Fruit fly (Drosophila melanogaster): ENCODE data around the gene CG14820.

Gene CG14820

DNA sequence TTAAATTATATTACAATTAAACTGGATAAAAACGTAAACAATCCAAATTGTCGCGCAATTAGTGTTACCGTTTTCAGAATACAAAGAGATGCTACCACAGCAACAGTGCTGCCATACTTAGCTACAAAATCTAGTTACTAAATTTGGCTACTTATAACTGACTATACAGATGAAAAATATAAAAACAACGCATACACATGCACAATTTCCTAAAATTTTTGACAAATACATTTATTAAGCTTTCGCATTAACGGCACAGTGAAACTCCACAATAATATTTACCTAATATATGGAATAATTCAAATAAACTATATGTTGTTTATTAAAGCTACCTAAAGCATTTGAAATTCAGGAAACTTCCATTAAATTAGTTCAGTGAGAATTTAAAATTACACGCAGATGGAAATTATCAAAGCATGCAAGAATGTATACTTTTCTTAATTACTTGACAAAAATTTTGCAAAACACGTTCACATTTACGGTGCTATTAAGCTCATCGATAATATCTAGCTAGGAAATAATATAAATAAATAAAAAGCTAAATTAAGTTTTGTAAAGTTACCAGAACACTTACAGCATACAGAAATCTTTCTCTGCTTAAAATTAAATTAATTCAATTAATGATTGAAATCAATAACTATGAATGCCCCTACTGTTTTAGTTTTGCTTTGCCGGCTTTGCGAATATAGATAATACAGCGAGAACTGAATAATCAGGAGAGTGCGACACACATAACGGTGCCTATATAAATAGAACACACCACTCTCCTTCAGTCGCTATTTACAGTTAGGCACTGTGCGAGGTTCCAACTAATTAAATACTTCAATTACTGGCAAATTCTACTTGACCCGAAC lies 36.5 kb downstream of the CG14820 start, which contains the start of the genes Mis12 and CG9953 (continued):
- TF ChIP-seq CG10631 (GFP tag; optimal IDR thresholded peaks at IDR 0.05), result peak; percentile 44
- peak; percentile 23 for TF ChIP-seq cyc (GFP tag; optimal IDR thresholded peaks at IDR 0.05)
- no peak for TF ChIP-seq fkh (GFP tag; optimal IDR thresholded peaks at IDR 0.05)
- peak; percentile 61 for TF ChIP-seq CG15336 (GFP tag; IDR thresholded peaks at IDR 0.05)
- TF ChIP-seq Met (GFP tag; optimal IDR thresholded peaks at IDR 0.05), result no peak
- TF ChIP-seq CG31627 (GFP tag; optimal IDR thresholded peaks at IDR 0.05), result peak; percentile 42
- no peak for TF ChIP-seq CG11762 (GFP tag; optimal IDR thresholded peaks at IDR 0.05; ENCODE audit: insufficient read depth)
- TF ChIP-seq OdsH (GFP tag; optimal IDR thresholded peaks at IDR 0.05), result peak; percentile 32
- TF ChIP-seq Sox102F (GFP tag; optimal IDR thresholded peaks at IDR 0.05), result no peak
- no peak for TF ChIP-seq ss (GFP tag; optimal IDR thresholded peaks at IDR 0.05)
- TF ChIP-seq svp (GFP tag), result peak; percentile 80
- no peak for TF ChIP-seq dsx (GFP tag; optimal IDR thresholded peaks at IDR 0.05; ENCODE audit: poor library complexity, severe bottlenecking)
- TF ChIP-seq Gug (GFP tag; IDR thresholded peaks at IDR 0.05), result peak; percentile 27; the same call in 1 of the 2 replicates
- TF ChIP-seq CG6792 (GFP tag; optimal IDR thresholded peaks at IDR 0.05), result peak; percentile 23
- peak; percentile 28 for TF ChIP-seq Sox15 (GFP tag; optimal IDR thresholded peaks at IDR 0.05)
- no peak for TF ChIP-seq CG6854 (GFP tag; optimal IDR thresholded peaks at IDR 0.05)
- TF ChIP-seq CG16779 (tag; optimal IDR thresholded peaks at IDR 0.05), result no peak
- TF ChIP-seq Eip78C (GFP tag), result peak; percentile 86
- peak; percentile 48 for TF ChIP-seq lz (GFP tag; optimal IDR thresholded peaks at IDR 0.05)
- no peak for TF ChIP-seq vri (GFP tag; optimal IDR thresholded peaks at IDR 0.05)
- TF ChIP-seq Blimp-1 (GFP tag; optimal IDR thresholded peaks at IDR 0.05), result no peak
- peak; percentile 67 for TF ChIP-seq CG32006 (GFP tag; optimal IDR thresholded peaks at IDR 0.05)
- TF ChIP-seq Hr38 (GFP tag; optimal IDR thresholded peaks at IDR 0.05), result no peak

DNA sequence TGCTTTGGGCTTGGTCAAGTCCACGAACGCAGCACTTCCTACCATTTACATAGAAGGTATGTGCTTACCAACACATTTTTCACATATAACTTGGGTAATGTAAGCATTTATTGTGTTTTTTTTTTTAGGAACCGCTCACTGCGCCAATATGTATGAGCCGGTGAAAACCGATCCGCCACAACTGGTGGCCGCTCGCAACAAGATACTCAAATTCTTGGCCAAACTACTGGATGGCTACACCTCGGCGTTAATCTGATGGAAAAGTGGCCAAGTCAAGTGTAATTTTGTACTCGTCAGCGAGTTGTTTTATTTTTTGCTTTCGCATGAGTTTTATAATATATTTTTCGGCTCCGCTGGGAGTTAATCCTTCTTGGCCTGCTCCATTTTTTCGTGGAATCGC lies 38.6 kb downstream of the CG14820 start:
- TF ChIP-seq spab (GFP tag; optimal IDR thresholded peaks at IDR 0.05) (no peak), CG4318 (GFP tag; optimal IDR thresholded peaks at IDR 0.05) (no peak), Hr4 (GFP tag; optimal IDR thresholded peaks at IDR 0.05) (no peak), Eip75B (GFP tag; optimal IDR thresholded peaks at IDR 0.05) (no peak), topi (GFP tag; optimal IDR thresholded peaks at IDR 0.05) (no peak), CG1621 (tag; optimal IDR thresholded peaks at IDR 0.05) (no peak), CG15336 (GFP tag; IDR thresholded peaks at IDR 0.05) (no peak), Hr38 (GFP tag; optimal IDR thresholded peaks at IDR 0.05) (no peak), fkh (GFP tag; optimal IDR thresholded peaks at IDR 0.05) (no peak), CG3032 (tag; optimal IDR thresholded peaks at IDR 0.05) (no peak), lz (GFP tag; optimal IDR thresholded peaks at IDR 0.05) (no peak), dsx (GFP tag; optimal IDR thresholded peaks at IDR 0.05; ENCODE audit: poor library complexity, severe bottlenecking) (no peak), fd59A (GFP tag; optimal IDR thresholded peaks at IDR 0.05) (no peak), ss (GFP tag; optimal IDR thresholded peaks at IDR 0.05) (no peak), Eip93F (GFP tag; optimal IDR thresholded peaks at IDR 0.05) (no peak), CG11294 (GFP tag; IDR thresholded peaks at IDR 0.05) (no peak), Lpt (GFP tag; optimal IDR thresholded peaks at IDR 0.05) (no peak), Sox14 (GFP tag; optimal IDR thresholded peaks at IDR 0.05) (no peak), Gug (GFP tag; IDR thresholded peaks at IDR 0.05) (no peak), dac (GFP tag; optimal IDR thresholded peaks at IDR 0.05) (no peak)

DNA sequence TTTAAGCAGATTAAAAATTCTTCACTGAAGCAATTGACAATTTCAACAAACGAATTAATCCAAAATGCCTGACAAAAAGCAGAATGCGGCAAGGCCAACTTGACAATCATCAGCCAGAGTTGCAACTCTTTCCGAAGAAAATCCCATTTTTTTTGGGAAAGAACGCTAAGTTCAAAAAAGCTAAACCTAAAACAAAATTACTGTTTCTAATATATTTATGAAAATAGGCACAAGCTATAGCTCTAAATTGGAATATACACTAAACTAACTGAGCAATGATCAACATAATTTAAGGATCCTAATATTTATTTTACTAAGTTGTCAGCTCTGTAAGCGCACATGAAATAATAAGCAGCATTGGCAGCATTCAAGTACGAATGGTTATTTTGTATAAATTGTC lies 39.6 kb downstream of the CG14820 start, which contains the start of gene CG10063:
CG10063 (minus strand) TSS at position 101 of the 400 bp plus-strand sequence.
- no peak for TF ChIP-seq CG7368 (GFP tag; optimal IDR thresholded peaks at IDR 0.05)
- TF ChIP-seq CG6808 (GFP tag; optimal IDR thresholded peaks at IDR 0.05), result peak; percentile 75
- no peak for TF ChIP-seq Lpt (GFP tag; optimal IDR thresholded peaks at IDR 0.05)
- TF ChIP-seq CG4318 (GFP tag; optimal IDR thresholded peaks at IDR 0.05), result no peak
- TF ChIP-seq ss (GFP tag; optimal IDR thresholded peaks at IDR 0.05), result no peak
- no peak for TF ChIP-seq vri (GFP tag; optimal IDR thresholded peaks at IDR 0.05)
- TF ChIP-seq CG34406 (GFP tag; optimal IDR thresholded peaks at IDR 0.05), result no peak
- no peak for TF ChIP-seq acj6 (GFP tag; optimal IDR thresholded peaks at IDR 0.05)

Data from whole organism, prepupa.